Worm (Caenorhabditis elegans) whole organism, L1 larva: ENCODE measurements around the gene cbp-1.

ENCODE experiments used
- Y116A8C.19 ChIP-seq: sonication (generic microtip); optimal IDR thresholded peaks from 2 replicates; lab custom pipeline; 2016; ENCODE audit warnings: missing compliant biosample characterization, missing genetic modification characterization, borderline replicate concordance
- ceh-90 ChIP-seq: sonication (generic microtip); optimal IDR thresholded peaks from 2 replicates; lab custom pipeline; 2016; ENCODE audit warnings: missing genetic modification characterization, missing compliant biosample characterization
- irx-1 ChIP-seq: sonication (generic microtip); optimal IDR thresholded peaks from 2 replicates; lab custom pipeline; 2016; ENCODE audit warnings: missing genetic modification characterization, missing compliant biosample characterization
- jun-1 ChIP-seq: fragments of 150-350 bp; optimal IDR thresholded peaks from 2 replicates; lab custom pipeline; 2014; ENCODE audit warnings: missing biosample characterization, missing genetic modification reagents, missing genetic modification characterization
- pag-3 ChIP-seq: sonication (generic microtip); optimal IDR thresholded peaks from 2 replicates; lab custom pipeline; 2017; ENCODE audit warnings: missing genetic modification characterization, mild to moderate bottlenecking, missing compliant biosample characterization, antibody characterized with exemption, borderline replicate concordance; ENCODE audit not compliant: insufficient read depth
- pqm-1 ChIP-seq: sonication (generic microtip); optimal IDR thresholded peaks from 3 replicates; lab custom pipeline; 2017; ENCODE audit warnings: missing biosample characterization, missing genetic modification characterization
- skn-1 ChIP-seq: fragments of 150-350 bp; optimal IDR thresholded peaks from 2 replicates; lab custom pipeline; 2014; ENCODE audit warnings: missing biosample characterization, missing genetic modification characterization
- tbx-2 ChIP-seq: sonication (generic microtip); optimal IDR thresholded peaks from 2 replicates; lab custom pipeline; 2016; ENCODE audit warnings: missing genetic modification characterization, missing compliant biosample characterization
- unc-130 ChIP-seq: fragments of 150-350 bp; optimal IDR thresholded peaks from 2 replicates; lab custom pipeline; 2017; ENCODE audit warnings: missing biosample characterization, missing genetic modification characterization, inconsistent platforms
- zag-1 ChIP-seq: fragments of 150-350 bp; optimal IDR thresholded peaks from 2 replicates; lab custom pipeline; 2014; ENCODE audit warnings: missing biosample characterization, missing genetic modification characterization
- ztf-11 ChIP-seq, 2 experiments: sonication (generic microtip); optimal IDR thresholded peaks; 2 replicates each; lab custom pipeline; 2016 to 2017; ENCODE audit warnings: missing genetic modification characterization in 2 of 2, missing biosample characterization in 1 of 2, missing compliant biosample characterization in 1 of 2

DNA sequence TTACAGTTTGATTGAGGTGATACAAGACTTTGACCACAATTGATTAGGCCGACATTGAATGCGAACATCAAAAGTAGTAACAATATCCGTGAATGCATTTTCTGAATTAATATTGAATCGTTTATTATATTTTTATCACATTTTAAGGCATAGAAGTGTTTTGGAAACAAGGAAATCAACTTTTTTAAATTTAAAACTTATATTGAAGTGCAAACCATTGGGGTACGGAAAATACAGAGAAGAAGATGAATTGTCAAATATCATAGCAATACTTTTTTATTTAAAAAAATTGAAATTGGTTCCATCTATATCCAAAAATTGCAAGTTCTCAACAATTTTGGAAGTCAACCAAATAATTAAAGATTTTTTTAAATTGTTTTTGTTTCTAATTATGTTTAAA lies 23.1 kb upstream of the cbp-1 start, which contains the start of gene T05G5.1:
- TF ChIP-seq ceh-90 (tag; lab: Kevin White, UChicago) (no peak), zag-1 (tag; lab: Kevin White, UChicago) (no peak), tbx-2 (tag; lab: Kevin White, UChicago) (no peak), pag-3 (tag; lab: Kevin White, UChicago) (no peak), pqm-1 (tag; lab: Kevin White, UChicago) (no peak), irx-1 (tag; lab: Kevin White, UChicago) (no peak), skn-1 (no peak), jun-1 (no peak), ztf-11 (tag; optimal IDR thresholded peaks at IDR 0.05; lab: Kevin White, UChicago) (no peak), unc-130 (tag; lab: Kevin White, UChicago) (no peak), Y116A8C.19 (tag; lab: Kevin White, UChicago) (no peak)
